Worm (Caenorhabditis elegans): ENCODE measurements around the gene F57B9.1.
A peak's percentile ranks its signal among the peaks of the same experiment; 100 is the strongest.

- TF ChIP-seq nhr-11 (tag; optimal IDR thresholded peaks at IDR 0.05) (no peak), nhr-28 (tag; optimal IDR thresholded peaks at IDR 0.05) (no peak), nhr-76 (tag; optimal IDR thresholded peaks at IDR 0.05) (no peak), snpc-4 (tag; optimal IDR thresholded peaks at IDR 0.05) (no peak), nhr-237 (tag; optimal IDR thresholded peaks at IDR 0.05) (no peak), daf-19 (GFP tag; conservative IDR thresholded peaks at IDR 0.05) (no peak), spr-3 (GFP tag; optimal IDR thresholded peaks at IDR 0.05) (no peak), lsy-2 (tag; optimal IDR thresholded peaks at IDR 0.05) (peak; percentile 57 to 98), unc-62 (GFP tag; optimal IDR thresholded peaks at IDR 0.05 in 1 of 2) (no peak), unc-62 (tag; optimal IDR thresholded peaks at IDR 0.05) (no peak), ZK337.2 (GFP tag; IDR thresholded peaks at IDR 0.05) (no peak), unc-39 (tag; optimal IDR thresholded peaks at IDR 0.05) (no peak), aly-2 (tag; optimal IDR thresholded peaks at IDR 0.05) (no peak), set-16 (GFP tag; IDR thresholded peaks at IDR 0.05) (no peak)
Measured at ce11 chrIII:6961167-6961566, 723 bp upstream of the F57B9.1 start.
